Worm (Caenorhabditis elegans) whole organism, early embryonic: ENCODE measurements around the gene lgc-29.

ENCODE experiments used
- F13C5.2 ChIP-seq: sonication (generic microtip); optimal IDR thresholded peaks from 2 replicates; lab custom pipeline; 2017; ENCODE audit warnings: mild to moderate bottlenecking, missing genetic modification characterization, inconsistent platforms, missing compliant biosample characterization
- aly-1 ChIP-seq: sonication (generic microtip); optimal IDR thresholded peaks from 2 replicates; lab custom pipeline; 2016; ENCODE audit warnings: missing genetic modification characterization, missing compliant biosample characterization
- ama-1 ChIP-seq: fragments of 150-350 bp; optimal IDR thresholded peaks from 2 replicates; lab custom pipeline; 2014
- ceh-13 ChIP-seq: fragments of 200-800 bp; sonication (Bioruptor generic); optimal IDR thresholded peaks from 2 replicates; lab custom pipeline; 2018; ENCODE audit warnings: mild to moderate bottlenecking, missing genetic modification characterization, missing compliant biosample characterization
- ceh-36 ChIP-seq: sonication (generic microtip); optimal IDR thresholded peaks from 2 replicates; lab custom pipeline; 2016; ENCODE audit warnings: missing genetic modification characterization, inconsistent platforms, missing compliant biosample characterization
- flt-1 ChIP-seq: fragments of 200-800 bp; sonication (Bioruptor generic); IDR thresholded peaks from 2 replicates; pipeline ENCODE4 v1.3.6; 2022; ENCODE audit warnings: missing genetic modification characterization, missing compliant biosample characterization
- hmbx-1 ChIP-seq: sonication (generic microtip); optimal IDR thresholded peaks from 2 replicates; lab custom pipeline; 2016; ENCODE audit warnings: mild to moderate bottlenecking, missing genetic modification characterization, missing compliant biosample characterization
- hmg-4 ChIP-seq: fragments of 200-800 bp; sonication (Bioruptor generic); optimal IDR thresholded peaks from 2 replicates; lab custom pipeline; 2018; ENCODE audit warnings: mild to moderate bottlenecking, missing genetic modification characterization, missing compliant biosample characterization
- hnd-1 ChIP-seq: sonication (generic microtip); optimal IDR thresholded peaks from 2 replicates; lab custom pipeline; 2016; ENCODE audit warnings: missing genetic modification characterization, missing compliant biosample characterization
- pes-1 ChIP-seq: fragments of 200-800 bp; sonication (Bioruptor generic); IDR thresholded peaks from 2 replicates; pipeline ENCODE4 v1.3.6; 2022; ENCODE audit warnings: missing genetic modification reagents, missing genetic modification characterization, missing compliant biosample characterization
- sea-1 ChIP-seq: fragments of 200-800 bp; sonication (Bioruptor generic); conservative IDR thresholded peaks from 2 replicates; pipeline ENCODE4 v1.3.6; 2022; ENCODE audit warnings: missing genetic modification characterization, missing compliant biosample characterization

- TF ChIP-seq sea-1 (GFP tag; lab: Robert Waterston, UW) (no peak), ama-1 (lab: Kevin White, UChicago) (no peak), pes-1 (no peak), hnd-1 (no peak), aly-1 (tag; lab: Kevin White, UChicago) (no peak), ceh-13 (no peak), hmg-4 (no peak), flt-1 (no peak), ceh-36 (tag; lab: Kevin White, UChicago) (no peak), F13C5.2 (tag; lab: Kevin White, UChicago) (no peak), hmbx-1 (tag; lab: Kevin White, UChicago) (no peak)
These were observed 31.4 kb downstream of the lgc-29 start, which contains the start of gene Y45G5AM.7 for ce11 chrV:4170138-4170537.
